Fruit fly (Drosophila melanogaster) whole organism, embryonic: ENCODE measurements around the gene capu.

ENCODE experiments used
- Atf-2 ChIP-seq: fragments of 200-800 bp; sonication (Bioruptor generic); optimal IDR thresholded peaks from 2 replicates; lab custom pipeline; 2016; ENCODE audit warnings: missing biosample characterization, missing genetic modification characterization
- Atf6 ChIP-seq: fragments of 200-800 bp; sonication (Bioruptor generic); IDR thresholded peaks from 2 replicates; pipeline ENCODE4 v1.3.6; 2022; ENCODE audit warnings: missing biosample characterization, missing genetic modification characterization
- B-H1 ChIP-seq: fragments of 200-800 bp; sonication (Bioruptor generic); IDR thresholded peaks from 3 replicates; pipeline ENCODE4 v1.3.6; 2022; ENCODE audit warnings: missing biosample characterization, missing genetic modification characterization
- C15 ChIP-seq: fragments of 200-800 bp; sonication (Bioruptor generic); IDR thresholded peaks from 3 replicates; pipeline ENCODE4 v1.3.6; 2022; ENCODE audit warnings: missing biosample characterization, missing genetic modification characterization
- CG10959 ChIP-seq: fragments of 200-800 bp; sonication (Bioruptor generic); IDR thresholded peaks from 2 replicates; pipeline ENCODE4 v1.3.6; 2022; ENCODE audit warnings: missing biosample characterization, missing genetic modification characterization
- CG11504 ChIP-seq: fragments of 200-800 bp; sonication (Bioruptor generic); optimal IDR thresholded peaks from 3 replicates; lab custom pipeline; 2019; ENCODE audit warnings: missing biosample characterization, mild to moderate bottlenecking, missing genetic modification characterization, moderate library complexity
- CG13287 ChIP-seq: fragments of 200-800 bp; sonication (Bioruptor generic); IDR thresholded peaks from 2 replicates; pipeline ENCODE4 v1.3.6; 2022; ENCODE audit warnings: missing biosample characterization, missing genetic modification characterization; ENCODE audit not compliant: partially characterized antibody
- CG14710 ChIP-seq: fragments of 200-800 bp; sonication (Bioruptor generic); optimal IDR thresholded peaks from 3 replicates; lab custom pipeline; 2019; ENCODE audit warnings: missing biosample characterization, mild to moderate bottlenecking, missing genetic modification characterization, moderate library complexity
- CG15601 ChIP-seq: fragments of 200-800 bp; sonication (Bioruptor generic); optimal IDR thresholded peaks from 3 replicates; lab custom pipeline; 2019; ENCODE audit warnings: missing biosample characterization, mild to moderate bottlenecking, missing genetic modification characterization, moderate library complexity
- CG31388 ChIP-seq: fragments of 200-800 bp; sonication (Bioruptor generic); optimal IDR thresholded peaks from 2 replicates; lab custom pipeline; 2016; ENCODE audit warnings: missing biosample characterization, missing genetic modification characterization
- CG3163 ChIP-seq: fragments of 200-800 bp; sonication (Bioruptor generic); optimal IDR thresholded peaks from 3 replicates; lab custom pipeline; 2016; ENCODE audit warnings: missing biosample characterization, missing genetic modification characterization
- CG3847 ChIP-seq: fragments of 200-800 bp; sonication (Bioruptor generic); IDR thresholded peaks from 2 replicates; pipeline ENCODE4 v1.3.6; 2022; ENCODE audit warnings: missing biosample characterization, missing genetic modification characterization
- CG4617 ChIP-seq: fragments of 200-800 bp; sonication (Bioruptor generic); optimal IDR thresholded peaks from 3 replicates; lab custom pipeline; 2016; ENCODE audit warnings: missing biosample characterization, missing genetic modification characterization, borderline replicate concordance
- CG6791 ChIP-seq: fragments of 200-800 bp; sonication (Bioruptor generic); IDR thresholded peaks from 3 replicates; pipeline ENCODE4 v1.3.6; 2022; ENCODE audit warnings: missing biosample characterization, missing genetic modification characterization; ENCODE audit not compliant: partially characterized antibody
- CG6813 ChIP-seq: fragments of 200-800 bp; sonication (Bioruptor generic); optimal IDR thresholded peaks from 2 replicates; lab custom pipeline; 2017; ENCODE audit warnings: missing biosample characterization, missing genetic modification characterization, mild to moderate bottlenecking, moderate library complexity, missing genetic modification reagents
- CG7556 ChIP-seq: fragments of 200-800 bp; sonication (Bioruptor generic); optimal IDR thresholded peaks from 2 replicates; lab custom pipeline; 2017; ENCODE audit warnings: missing biosample characterization, mild to moderate bottlenecking, missing genetic modification characterization
- CG8944 ChIP-seq: fragments of 200-800 bp; sonication (Bioruptor generic); optimal IDR thresholded peaks from 3 replicates; lab custom pipeline; 2016; ENCODE audit warnings: missing biosample characterization, missing genetic modification characterization
- CrebB ChIP-seq: fragments of 200-800 bp; sonication (Bioruptor generic); optimal IDR thresholded peaks from 3 replicates; lab custom pipeline; 2018; ENCODE audit warnings: missing biosample characterization, mild to moderate bottlenecking, missing genetic modification characterization
- Dp ChIP-seq: fragments of 200-800 bp; sonication (Bioruptor generic); optimal IDR thresholded peaks from 2 replicates; lab custom pipeline; 2018; ENCODE audit warnings: missing biosample characterization, mild to moderate bottlenecking, missing genetic modification characterization, moderate library complexity
- H2.0 ChIP-seq: fragments of 200-800 bp; sonication (Bioruptor generic); IDR thresholded peaks from 2 replicates; pipeline ENCODE4 v1.3.6; 2022; ENCODE audit warnings: missing biosample characterization, missing genetic modification characterization
- Hr3 ChIP-seq: fragments of 200-800 bp; sonication (Bioruptor generic); optimal IDR thresholded peaks from 3 replicates; lab custom pipeline; 2016; ENCODE audit warnings: missing biosample characterization, missing genetic modification characterization
- Lim3 ChIP-seq: fragments of 200-800 bp; sonication (Bioruptor generic); IDR thresholded peaks from 2 replicates; pipeline ENCODE4 v1.3.6; 2022; ENCODE audit warnings: missing biosample characterization, missing genetic modification characterization
- MBD-R2 ChIP-seq: fragments of 200-800 bp; sonication (Bioruptor generic); IDR thresholded peaks from 2 replicates; pipeline ENCODE4 v1.3.6; 2022; ENCODE audit warnings: missing biosample characterization, missing genetic modification characterization
- Neu2 ChIP-seq: fragments of 200-800 bp; sonication (Bioruptor generic); optimal IDR thresholded peaks from 3 replicates; lab custom pipeline; 2016; ENCODE audit warnings: missing biosample characterization, missing genetic modification characterization, borderline replicate concordance
- Oaz ChIP-seq: fragments of 200-800 bp; sonication (Bioruptor generic); IDR thresholded peaks from 2 replicates; pipeline ENCODE4 v1.3.6; 2022; ENCODE audit warnings: missing biosample characterization, missing genetic modification characterization
- Poxn ChIP-seq: fragments of 200-800 bp; sonication (Bioruptor generic); IDR thresholded peaks from 2 replicates; pipeline ENCODE4 v1.3.6; 2022; ENCODE audit warnings: missing biosample characterization, missing genetic modification characterization
- Scr ChIP-seq: fragments of 200-800 bp; sonication (Bioruptor generic); IDR thresholded peaks from 2 replicates; pipeline ENCODE4 v1.3.6; 2022; ENCODE audit warnings: missing biosample characterization, missing genetic modification characterization; ENCODE audit not compliant: partially characterized antibody
- Sry-δ ChIP-seq: fragments of 200-800 bp; sonication (Bioruptor generic); optimal IDR thresholded peaks from 2 replicates; lab custom pipeline; 2016; ENCODE audit warnings: missing biosample characterization, missing genetic modification characterization
- bbx ChIP-seq: fragments of 200-800 bp; sonication (Bioruptor generic); IDR thresholded peaks from 2 replicates; pipeline ENCODE4 v1.3.6; 2022; ENCODE audit warnings: missing biosample characterization, missing genetic modification characterization; ENCODE audit not compliant: partially characterized antibody
- dan ChIP-seq: fragments of 200-800 bp; sonication (Bioruptor generic); IDR thresholded peaks from 2 replicates; pipeline ENCODE4 v1.3.6; 2022; ENCODE audit warnings: missing biosample characterization, missing genetic modification characterization
- dimm ChIP-seq: fragments of 200-800 bp; sonication (Bioruptor generic); IDR thresholded peaks from 2 replicates; pipeline ENCODE4 v1.3.6; 2022; ENCODE audit warnings: missing biosample characterization, missing genetic modification characterization
- dpn ChIP-seq, 2 experiments: fragments of 200-800 bp; sonication (Bioruptor generic); optimal IDR thresholded peaks; 3 replicates each; lab custom pipeline; 2016; ENCODE audit warnings: missing biosample characterization in 2 of 2, missing genetic modification characterization in 2 of 2
- dysf ChIP-seq: fragments of 200-800 bp; sonication (Bioruptor generic); IDR thresholded peaks from 3 replicates; pipeline ENCODE4 v1.3.6; 2022; ENCODE audit warnings: missing biosample characterization, missing genetic modification characterization
- her ChIP-seq: fragments of 200-800 bp; sonication (Bioruptor generic); optimal IDR thresholded peaks from 2 replicates; lab custom pipeline; 2016; ENCODE audit warnings: missing biosample characterization, missing genetic modification characterization
- inv ChIP-seq: fragments of 200-800 bp; sonication (Bioruptor generic); IDR thresholded peaks from 2 replicates; pipeline ENCODE4 v1.3.6; 2022; ENCODE audit warnings: missing biosample characterization, missing genetic modification characterization; ENCODE audit not compliant: partially characterized antibody
- jing ChIP-seq: fragments of 200-800 bp; sonication (Bioruptor generic); optimal IDR thresholded peaks from 2 replicates; lab custom pipeline; 2018; ENCODE audit warnings: missing biosample characterization, mild to moderate bottlenecking, missing genetic modification characterization
- knrl ChIP-seq: fragments of 200-800 bp; sonication (Bioruptor generic); IDR thresholded peaks from 3 replicates; pipeline ENCODE4 v1.3.6; 2022; ENCODE audit warnings: missing biosample characterization, missing genetic modification characterization; ENCODE audit not compliant: partially characterized antibody
- oc ChIP-seq: fragments of 200-800 bp; sonication (Bioruptor generic); optimal IDR thresholded peaks from 2 replicates; lab custom pipeline; 2018; ENCODE audit warnings: missing biosample characterization, mild to moderate bottlenecking, missing genetic modification characterization, moderate library complexity
- onecut ChIP-seq: fragments of 200-800 bp; sonication (Bioruptor generic); IDR thresholded peaks from 2 replicates; pipeline ENCODE4 v1.3.6; 2022; ENCODE audit warnings: missing biosample characterization, missing genetic modification characterization
- pita ChIP-seq: fragments of 200-800 bp; sonication (Bioruptor generic); optimal IDR thresholded peaks from 2 replicates; lab custom pipeline; 2017; ENCODE audit warnings: missing biosample characterization, mild to moderate bottlenecking, missing genetic modification characterization
- pnt ChIP-seq: fragments of 200-800 bp; sonication (Bioruptor generic); optimal IDR thresholded peaks from 3 replicates; lab custom pipeline; 2016; ENCODE audit warnings: missing biosample characterization, missing genetic modification characterization
- salm ChIP-seq: fragments of 200-800 bp; sonication (Bioruptor generic); optimal IDR thresholded peaks from 2 replicates; lab custom pipeline; 2018; ENCODE audit warnings: missing biosample characterization, mild to moderate bottlenecking, missing genetic modification characterization
- sens ChIP-seq: fragments of 200-800 bp; sonication (Bioruptor generic); peaks from one replicate; lab custom pipeline; 2016; ENCODE audit warnings: missing biosample characterization, missing genetic modification characterization
- sisA ChIP-seq: fragments of 200-800 bp; sonication (Bioruptor generic); IDR thresholded peaks from 2 replicates; pipeline ENCODE4 v1.3.6; 2022; ENCODE audit warnings: missing biosample characterization, missing genetic modification characterization
- sr ChIP-seq: fragments of 200-800 bp; sonication (Bioruptor generic); IDR thresholded peaks from 3 replicates; pipeline ENCODE4 v1.3.6; 2022; ENCODE audit warnings: missing biosample characterization, missing genetic modification characterization
- tin ChIP-seq: fragments of 200-800 bp; sonication (Bioruptor generic); optimal IDR thresholded peaks from 3 replicates; lab custom pipeline; 2016; ENCODE audit warnings: missing biosample characterization, missing genetic modification characterization
- tio ChIP-seq: fragments of 200-800 bp; sonication (Bioruptor generic); optimal IDR thresholded peaks from 2 replicates; lab custom pipeline; 2017; ENCODE audit warnings: missing biosample characterization, missing genetic modification characterization, inconsistent platforms
- ttk ChIP-seq: fragments of 200-800 bp; sonication (Bioruptor generic); IDR thresholded peaks from 2 replicates; pipeline ENCODE4 v2.1.2; 2022; ENCODE audit warnings: missing biosample characterization, missing genetic modification characterization

capu gene

dm6 chr2L:3867474-3868082 is 35.1 kb downstream of the capu start, which contains the start of gene Cep97 (continued):
- TF ChIP-seq inv (GFP tag; lab: Robert Waterston, UW) (peak; percentile 65), sens (GFP tag; lab: Kevin White, UChicago) (peak; percentile 54), CG4617 (GFP tag; lab: Kevin White, UChicago) (peak; percentile 74), CrebB (tag; lab: Kevin White, UChicago) (no peak), MBD-R2 (peak; percentile 41; the same call in 1 of the 2 replicates), knrl (GFP tag; lab: Robert Waterston, UW) (peak; percentile 79)
- TF ChIP-seq, all 482 proteins: peak for 66

- no peak for TF ChIP-seq sr (GFP tag; lab: Robert Waterston, UW)
- peak; percentile 92 for TF ChIP-seq bbx (GFP tag; lab: Robert Waterston, UW)
- TF ChIP-seq CG8944 (GFP tag; lab: Kevin White, UChicago) = no peak
- no peak for TF ChIP-seq salm
- TF ChIP-seq pnt = no peak
- peak; percentile 24 for TF ChIP-seq her (GFP tag; lab: Kevin White, UChicago)
- no peak for TF ChIP-seq C15 (GFP tag; lab: Robert Waterston, UW)
- no peak for TF ChIP-seq tio (GFP tag; lab: Kevin White, UChicago)
- TF ChIP-seq Neu2 = no peak
- TF ChIP-seq CG10959 = no peak
- no peak for TF ChIP-seq B-H1 (GFP tag; lab: Robert Waterston, UW)
- TF ChIP-seq CG31388 = no peak
- peak; percentile 70 for TF ChIP-seq CG14710 (tag; lab: Kevin White, UChicago)
- TF ChIP-seq CG3163 (GFP tag; lab: Kevin White, UChicago) = no peak
- no peak for TF ChIP-seq dimm (GFP tag; lab: Robert Waterston, UW)
- peak; percentile 52; the same call in 1 of the 2 replicates for TF ChIP-seq CG3847 (GFP tag; lab: Robert Waterston, UW)
- no peak for TF ChIP-seq CG7556 (GFP tag; lab: Kevin White, UChicago)
- no peak for TF ChIP-seq H2.0 (GFP tag; lab: Robert Waterston, UW)
- TF ChIP-seq Atf6 = no peak
- TF ChIP-seq pita (GFP tag; lab: Kevin White, UChicago) = no peak
- no peak for TF ChIP-seq Hr3 (GFP tag; lab: Kevin White, UChicago)
- TF ChIP-seq oc = no peak
- no peak for TF ChIP-seq CrebB (tag; lab: Kevin White, UChicago)
- no peak for TF ChIP-seq jing
- no peak for TF ChIP-seq tin
- no peak for TF ChIP-seq CG15601 (tag; lab: Kevin White, UChicago)
- peak; percentile 92 for TF ChIP-seq CG13287 (GFP tag; lab: Robert Waterston, UW)
- TF ChIP-seq Scr = peak; percentile 92
- TF ChIP-seq CG6791 (GFP tag; lab: Robert Waterston, UW) = peak; percentile 87
- no peak for TF ChIP-seq dysf
- no peak for TF ChIP-seq sisA (GFP tag; lab: Robert Waterston, UW)
- TF ChIP-seq dan (GFP tag; lab: Robert Waterston, UW) = no peak
- TF ChIP-seq CG4617 (GFP tag; lab: Kevin White, UChicago) = no peak
- TF ChIP-seq Oaz (GFP tag; lab: Robert Waterston, UW) = no peak
- TF ChIP-seq Atf-2 (GFP tag; lab: Kevin White, UChicago) = no peak
- peak; percentile 91 for TF ChIP-seq Sry-δ (GFP tag; lab: Kevin White, UChicago)
- TF ChIP-seq CG11504 (tag; lab: Kevin White, UChicago) = no peak
- no peak for TF ChIP-seq ttk
- TF ChIP-seq CG6813 (GFP tag; lab: Kevin White, UChicago) = no peak
- TF ChIP-seq Poxn (GFP tag; lab: Robert Waterston, UW) = no peak
- TF ChIP-seq onecut (GFP tag; lab: Robert Waterston, UW) = no peak
- TF ChIP-seq Dp (GFP tag; lab: Kevin White, UChicago) = peak; percentile 95
- no peak for TF ChIP-seq Lim3 (GFP tag; lab: Robert Waterston, UW)
- TF ChIP-seq dpn (GFP tag; optimal IDR thresholded peaks at IDR 0.05; lab: Kevin White, UChicago) = peak in 1 of 2 experiments; percentile 7
These were observed 40.1 kb downstream of the capu start, which contains the start of gene TTLL4B for dm6 chr2L:3862437-3863041. TSS of gene TTLL4B (plus strand) at chr2L:3862668.
